Fruit fly (Drosophila melanogaster) S2 (cell line): Measurements from ENCODE around the gene CG6055.

Experiments
- CG8478 ChIP-seq: fragments of >200 bp; optimal IDR thresholded peaks from 2 replicates; lab custom pipeline; 2018
- CTCF ChIP-seq, 2 experiments: fragments of >200 bp; optimal IDR thresholded peaks; 2 replicates each; lab custom pipeline; 2018

DNA sequence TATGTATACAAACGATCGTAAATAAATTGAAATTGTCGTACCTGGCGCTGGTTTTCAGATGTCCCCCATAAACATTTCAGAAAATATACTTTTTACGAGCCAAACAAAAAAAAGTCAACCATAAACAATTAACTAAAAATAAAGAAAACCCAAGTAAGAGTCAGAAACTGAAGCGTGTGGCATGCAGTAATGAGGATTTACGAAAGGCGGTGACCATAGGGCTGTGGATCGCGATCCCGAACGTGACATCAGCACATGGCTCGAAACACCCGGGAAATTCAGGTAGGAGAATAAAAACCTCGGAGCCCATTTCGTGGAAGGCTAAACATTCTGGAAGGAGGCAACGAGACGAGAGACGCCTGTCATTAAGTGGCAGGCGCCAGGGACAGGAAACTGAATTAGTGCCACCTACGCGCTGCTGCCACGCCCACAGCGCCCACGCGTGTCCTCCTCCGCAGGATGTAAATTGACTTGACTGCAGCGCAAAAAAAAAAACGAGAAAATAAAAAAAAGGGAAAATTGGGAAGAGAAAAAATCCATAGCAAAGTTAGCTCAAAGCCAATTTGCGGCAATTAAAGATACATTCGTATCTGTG is 53.3 kb downstream of the CG6055 start:
- TF ChIP-seq CG8478 (lab: Kevin White, UChicago): no peak
- TF ChIP-seq CTCF (optimal IDR thresholded peaks at IDR 0.05; lab: Kevin White, UChicago): no peak
